Fruit fly (Drosophila melanogaster) whole organism, adult: ENCODE results near the gene pall.

ENCODE experiments used
- CG11617 ChIP-seq: fragments of 200-800 bp; sonication (Bioruptor generic); optimal IDR thresholded peaks from 2 replicates; lab custom pipeline; 2017; ENCODE audit warnings: mild to moderate bottlenecking, missing biosample characterization, missing genetic modification reagents, missing genetic modification characterization
- CG12768 ChIP-seq: fragments of 200-800 bp; sonication (Bioruptor generic); optimal IDR thresholded peaks from 2 replicates; lab custom pipeline; 2017; ENCODE audit warnings: missing biosample characterization, missing genetic modification characterization, mild to moderate bottlenecking, moderate library complexity, missing genetic modification reagents
- CG14711 ChIP-seq: fragments of 200-800 bp; sonication (Bioruptor generic); optimal IDR thresholded peaks from 2 replicates; lab custom pipeline; 2018; ENCODE audit warnings: missing biosample characterization, mild to moderate bottlenecking, missing genetic modification characterization, moderate library complexity
- CG1620 ChIP-seq: fragments of 200-800 bp; sonication (Bioruptor generic); optimal IDR thresholded peaks from 2 replicates; lab custom pipeline; 2016; ENCODE audit warnings: missing biosample characterization, missing genetic modification characterization
- CG33017 ChIP-seq: fragments of 200-800 bp; sonication (Bioruptor generic); optimal IDR thresholded peaks from 2 replicates; lab custom pipeline; 2018; ENCODE audit warnings: missing biosample characterization, mild to moderate bottlenecking, missing genetic modification characterization, moderate library complexity
- CG5204 ChIP-seq: fragments of 200-800 bp; sonication (Bioruptor generic); optimal IDR thresholded peaks from 2 replicates; lab custom pipeline; 2016; ENCODE audit warnings: missing biosample characterization, missing genetic modification characterization
- CG7045 ChIP-seq: fragments of 200-800 bp; sonication (Bioruptor generic); optimal IDR thresholded peaks from 2 replicates; lab custom pipeline; 2017; ENCODE audit warnings: missing biosample characterization, mild to moderate bottlenecking, missing genetic modification characterization
- CG7101 ChIP-seq: fragments of 200-800 bp; sonication (Bioruptor generic); optimal IDR thresholded peaks from 2 replicates; lab custom pipeline; 2018; ENCODE audit warnings: missing biosample characterization, mild to moderate bottlenecking, missing genetic modification characterization, moderate library complexity
- Clk ChIP-seq: fragments of 200-800 bp; sonication (Bioruptor generic); optimal IDR thresholded peaks from 2 replicates; lab custom pipeline; 2017; ENCODE audit warnings: missing biosample characterization, missing genetic modification characterization
- Crg-1 ChIP-seq: fragments of 200-800 bp; sonication (Bioruptor generic); optimal IDR thresholded peaks from 2 replicates; lab custom pipeline; 2016; ENCODE audit warnings: missing biosample characterization, missing genetic modification characterization
- Hr96 ChIP-seq: fragments of 200-800 bp; sonication (Bioruptor generic); optimal IDR thresholded peaks from 2 replicates; lab custom pipeline; 2016; ENCODE audit warnings: missing biosample characterization, missing genetic modification characterization
- Mnt ChIP-seq: fragments of 200-800 bp; sonication (Bioruptor generic); optimal IDR thresholded peaks from 2 replicates; lab custom pipeline; 2016; ENCODE audit warnings: missing biosample characterization, mild to moderate bottlenecking, missing genetic modification characterization
- bab1 ChIP-seq: fragments of 200-800 bp; sonication (Bioruptor generic); optimal IDR thresholded peaks from 3 replicates; lab custom pipeline; 2019; ENCODE audit warnings: missing biosample characterization, mild to moderate bottlenecking, missing genetic modification characterization, moderate library complexity
- cic ChIP-seq: fragments of 200-800 bp; sonication (Bioruptor generic); optimal IDR thresholded peaks from 2 replicates; lab custom pipeline; 2017; ENCODE audit warnings: missing biosample characterization, mild to moderate bottlenecking, missing genetic modification characterization, moderate library complexity
- cnc ChIP-seq, 2 experiments: fragments of >200 bp; optimal IDR thresholded peaks; 2 replicates each; lab custom pipeline; 2017
- kay ChIP-seq: fragments of 200-800 bp; sonication (Bioruptor generic); peaks from one replicate; lab custom pipeline; 2016; ENCODE audit warnings: missing biosample characterization, missing genetic modification characterization, borderline replicate concordance
- ovo ChIP-seq: fragments of 200-800 bp; sonication (Bioruptor generic); optimal IDR thresholded peaks from 2 replicates; lab custom pipeline; 2016; ENCODE audit warnings: missing biosample characterization, missing genetic modification characterization
- pad ChIP-seq: fragments of 200-800 bp; sonication (Bioruptor generic); optimal IDR thresholded peaks from 3 replicates; lab custom pipeline; 2017; ENCODE audit warnings: missing biosample characterization, missing genetic modification characterization, mild to moderate bottlenecking, moderate library complexity, missing genetic modification reagents
- tj ChIP-seq: fragments of 200-800 bp; sonication (Bioruptor generic); optimal IDR thresholded peaks from 3 replicates; lab custom pipeline; 2017; ENCODE audit warnings: missing biosample characterization, mild to moderate bottlenecking, missing genetic modification characterization, moderate library complexity
- toe ChIP-seq: fragments of 200-800 bp; sonication (Bioruptor generic); optimal IDR thresholded peaks from 2 replicates; lab custom pipeline; 2016; ENCODE audit warnings: missing biosample characterization, missing genetic modification characterization

Gene pall

DNA sequence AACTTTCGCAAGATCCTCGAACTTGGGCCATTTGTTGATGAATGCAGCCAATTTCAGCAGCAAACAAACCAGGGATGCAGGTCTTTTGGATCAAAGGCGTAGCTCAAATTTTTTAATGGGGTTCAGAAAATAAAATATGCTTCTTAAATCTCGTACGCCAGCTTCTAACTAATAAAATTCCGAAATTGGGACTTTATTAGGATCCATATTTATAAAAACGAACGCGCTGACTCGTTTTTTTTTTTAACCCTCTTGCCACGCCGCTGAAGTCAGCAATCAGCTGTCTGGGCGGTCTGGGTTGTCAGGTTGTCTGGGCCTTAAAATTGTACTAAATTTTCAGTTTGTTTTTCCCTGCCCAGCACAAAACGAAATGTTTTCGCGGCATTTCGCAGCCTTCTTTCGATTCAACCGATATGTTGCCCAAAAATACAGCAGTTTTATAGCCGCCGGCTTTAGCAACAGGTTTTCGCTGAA, 29.9 kb downstream of the pall start, which contains the start of gene CG3437:
TSS of gene CG3437 (minus strand) at position 51 of the 474 bp plus-strand sequence.
- TF ChIP-seq CG11617 (GFP tag; lab: Kevin White, UChicago): peak; percentile 99
- peak; percentile 99 for TF ChIP-seq CG7101 (tag; lab: Kevin White, UChicago)
- peak; percentile 99 for TF ChIP-seq Hr96 (GFP tag; lab: Kevin White, UChicago)
- no peak for TF ChIP-seq cnc (optimal IDR thresholded peaks at IDR 0.05; lab: Kevin White, UChicago)
- peak; percentile 99 for TF ChIP-seq CG1620 (GFP tag; lab: Kevin White, UChicago)
- no peak for TF ChIP-seq kay (GFP tag; lab: Kevin White, UChicago)
- peak; percentile 99 for TF ChIP-seq CG5204 (GFP tag; lab: Kevin White, UChicago)
- TF ChIP-seq toe (GFP tag; lab: Kevin White, UChicago): peak; percentile 99
- TF ChIP-seq cic (GFP tag; lab: Kevin White, UChicago): peak; percentile 92
- TF ChIP-seq bab1 (GFP tag; lab: Kevin White, UChicago): peak; percentile 99
- TF ChIP-seq Mnt: peak; percentile 97
- TF ChIP-seq Crg-1: peak; percentile 99
- TF ChIP-seq CG12768 (GFP tag; lab: Kevin White, UChicago): peak; percentile 100
- TF ChIP-seq CG7045: peak; percentile 99
- peak; percentile 98 for TF ChIP-seq CG33017 (tag; lab: Kevin White, UChicago)
- peak; percentile 93 for TF ChIP-seq tj (GFP tag; lab: Kevin White, UChicago)
- TF ChIP-seq CG14711 (tag; lab: Kevin White, UChicago): peak; percentile 99
- TF ChIP-seq Clk (GFP tag; lab: Kevin White, UChicago): peak; percentile 99
- TF ChIP-seq ovo (GFP tag; lab: Kevin White, UChicago): peak; percentile 97
- peak; percentile 95 for TF ChIP-seq pad

DNA sequence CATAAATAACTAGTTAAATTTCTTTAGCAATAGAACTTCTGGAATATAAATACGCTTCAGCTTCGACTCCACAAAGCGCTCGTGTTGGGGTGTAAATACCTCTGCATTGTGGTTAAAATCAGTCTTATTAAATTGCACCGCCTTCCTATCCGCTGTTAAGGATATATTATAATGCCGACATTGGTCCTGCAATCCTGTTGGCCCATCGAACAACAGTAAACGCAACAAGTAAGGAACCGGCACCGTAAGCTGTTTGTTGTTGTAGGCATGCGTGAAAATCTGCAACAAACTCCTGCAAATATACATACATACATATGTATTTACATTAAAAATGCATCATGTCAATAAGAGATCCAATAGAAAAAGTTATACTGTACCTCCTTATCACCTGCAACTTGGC, 31.2 kb downstream of the pall start:
- TF ChIP-seq Mnt (no peak), Clk (GFP tag; lab: Kevin White, UChicago) (no peak), kay (GFP tag; lab: Kevin White, UChicago) (no peak), CG33017 (tag; lab: Kevin White, UChicago) (no peak), ovo (GFP tag; lab: Kevin White, UChicago) (no peak), pad (no peak), CG7045 (no peak), CG14711 (tag; lab: Kevin White, UChicago) (no peak), cic (GFP tag; lab: Kevin White, UChicago) (no peak), CG12768 (GFP tag; lab: Kevin White, UChicago) (no peak), bab1 (GFP tag; lab: Kevin White, UChicago) (no peak)

DNA sequence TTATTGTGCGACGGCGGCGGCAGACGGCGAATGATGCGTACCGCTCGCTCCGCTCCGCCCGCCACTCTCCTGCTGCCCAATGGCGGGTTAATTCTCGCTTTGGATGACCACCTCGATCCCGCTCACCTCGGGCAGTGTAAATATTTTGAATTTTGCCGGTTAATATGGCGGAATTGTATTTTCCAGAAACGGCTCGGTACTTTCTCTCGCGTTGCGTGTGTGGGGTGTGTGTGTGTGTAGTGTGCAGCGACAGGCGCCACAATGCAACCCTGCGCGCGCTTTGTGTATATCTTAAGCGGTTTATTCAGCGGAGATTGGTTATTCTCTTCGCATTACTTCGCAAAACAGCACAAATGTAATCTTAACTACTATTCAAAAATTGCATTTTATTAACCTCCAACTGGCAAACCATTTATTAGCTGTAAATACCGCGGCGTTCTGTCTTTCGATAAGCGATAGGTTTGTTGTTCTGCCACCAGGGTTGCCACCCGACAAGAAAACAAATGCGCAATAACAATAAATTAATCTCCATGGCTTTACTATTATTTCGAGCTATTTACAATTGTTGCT, 31.7 kb downstream of the pall start, which contains the start of the genes phol and CG3552:
TSS of gene phol (minus strand) at position 463 of the 570 bp plus-strand sequence.
TSS of gene CG3552 (plus strand) at position 500 of the 570 bp plus-strand sequence.
- TF ChIP-seq Crg-1 (no peak), CG33017 (tag; lab: Kevin White, UChicago) (no peak), cic (GFP tag; lab: Kevin White, UChicago) (no peak), ovo (GFP tag; lab: Kevin White, UChicago) (no peak), cnc (optimal IDR thresholded peaks at IDR 0.05; lab: Kevin White, UChicago) (no peak), Hr96 (GFP tag; lab: Kevin White, UChicago) (no peak), toe (GFP tag; lab: Kevin White, UChicago) (peak; percentile 33), Clk (GFP tag; lab: Kevin White, UChicago) (no peak), bab1 (GFP tag; lab: Kevin White, UChicago) (peak; percentile 0), tj (GFP tag; lab: Kevin White, UChicago) (peak; percentile 26), pad (peak; percentile 8), CG7045 (no peak), CG1620 (GFP tag; lab: Kevin White, UChicago) (no peak), CG14711 (tag; lab: Kevin White, UChicago) (peak; percentile 90), kay (GFP tag; lab: Kevin White, UChicago) (no peak), CG7101 (tag; lab: Kevin White, UChicago) (no peak), Mnt (peak; percentile 6), CG11617 (GFP tag; lab: Kevin White, UChicago) (peak; percentile 56), CG12768 (GFP tag; lab: Kevin White, UChicago) (no peak), CG5204 (GFP tag; lab: Kevin White, UChicago) (no peak)

DNA sequence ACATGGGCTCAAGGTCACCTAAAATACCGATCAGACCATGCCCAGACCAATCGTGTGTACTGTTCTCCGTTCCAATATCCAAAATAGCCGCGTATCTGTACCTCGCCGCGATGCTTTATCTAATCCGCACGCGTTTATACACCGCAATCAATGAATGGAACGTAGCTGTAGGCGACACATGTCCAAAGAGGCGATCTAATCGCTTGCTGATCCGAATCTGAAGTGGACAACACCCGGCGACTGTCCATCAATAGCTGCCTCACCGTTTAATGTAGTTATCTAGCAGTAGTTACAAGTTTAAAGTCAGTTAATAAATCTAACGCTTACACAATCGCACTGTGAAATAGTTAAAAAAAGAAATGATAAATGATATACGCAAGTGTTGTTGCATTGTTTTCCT, 35.2 kb downstream of the pall start:
- TF ChIP-seq cnc (optimal IDR thresholded peaks at IDR 0.05; lab: Kevin White, UChicago) (no peak), cic (GFP tag; lab: Kevin White, UChicago) (peak; percentile 92), CG12768 (GFP tag; lab: Kevin White, UChicago) (peak; percentile 9)

DNA sequence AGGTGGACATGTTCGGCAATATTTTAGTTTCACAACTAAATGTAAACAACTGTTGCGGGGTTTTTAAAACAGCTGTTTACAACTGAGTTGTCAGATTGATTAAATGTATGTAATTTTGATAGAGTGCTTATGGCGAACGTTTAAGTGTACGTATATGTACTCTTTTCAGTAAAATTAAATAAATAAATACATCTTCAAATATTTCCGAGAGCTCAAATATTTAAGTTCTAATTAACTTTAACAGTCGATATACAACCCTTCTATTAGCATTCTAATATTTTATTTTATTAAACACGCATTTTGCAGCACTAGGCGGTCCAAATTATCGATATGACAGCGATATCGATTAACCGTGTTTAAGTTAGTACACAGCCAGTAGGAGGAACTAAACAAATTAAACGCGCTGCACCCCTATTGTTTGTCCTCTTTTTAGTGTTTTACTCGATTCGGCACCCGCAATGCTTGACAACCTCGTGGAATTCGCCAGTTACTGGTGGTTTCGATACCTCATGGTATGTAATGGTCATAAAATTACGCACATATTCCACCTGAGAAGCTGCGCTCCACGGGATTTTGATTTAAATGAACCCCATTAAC, 36.0 kb downstream of the pall start, which contains the start of the genes CG3448 and ghi:
TSS of gene CG3448 (minus strand) at position 51 of the 597 bp plus-strand sequence.
TSS of gene ghi (plus strand) at position 355 of the 597 bp plus-strand sequence.
- peak; percentile 44 for TF ChIP-seq Crg-1
- TF ChIP-seq cic (GFP tag; lab: Kevin White, UChicago): peak; percentile 63
- TF ChIP-seq CG7101 (tag; lab: Kevin White, UChicago): peak; percentile 86
- peak; percentile 75 for TF ChIP-seq CG7045
- peak; percentile 32 for TF ChIP-seq Clk (GFP tag; lab: Kevin White, UChicago)
- peak; percentile 68 for TF ChIP-seq CG33017 (tag; lab: Kevin White, UChicago)
- no peak for TF ChIP-seq CG5204 (GFP tag; lab: Kevin White, UChicago)
- peak; percentile 99 for TF ChIP-seq CG14711 (tag; lab: Kevin White, UChicago)
- no peak for TF ChIP-seq cnc (optimal IDR thresholded peaks at IDR 0.05; lab: Kevin White, UChicago)
- TF ChIP-seq kay (GFP tag; lab: Kevin White, UChicago): no peak
- no peak for TF ChIP-seq ovo (GFP tag; lab: Kevin White, UChicago)
- peak; percentile 69 for TF ChIP-seq pad
- peak; percentile 12 for TF ChIP-seq tj (GFP tag; lab: Kevin White, UChicago)
- peak; percentile 84 for TF ChIP-seq bab1 (GFP tag; lab: Kevin White, UChicago)
- TF ChIP-seq CG1620 (GFP tag; lab: Kevin White, UChicago): peak; percentile 72
- peak; percentile 84 for TF ChIP-seq toe (GFP tag; lab: Kevin White, UChicago)
- peak; percentile 77 for TF ChIP-seq Mnt
- TF ChIP-seq CG12768 (GFP tag; lab: Kevin White, UChicago): peak; percentile 87
- TF ChIP-seq Hr96 (GFP tag; lab: Kevin White, UChicago): no peak
- peak; percentile 71 for TF ChIP-seq CG11617 (GFP tag; lab: Kevin White, UChicago)
